Worm (Caenorhabditis elegans) whole organism, mixed stage, embryonic: ENCODE data around the gene sri-37.

Experiments
- M03D4.4 ChIP-seq: sonication (generic microtip); optimal IDR thresholded peaks from 2 replicates; lab custom pipeline; 2017; ENCODE audit warnings: mild to moderate bottlenecking, missing genetic modification characterization, missing compliant biosample characterization
- blmp-1 ChIP-seq: fragments of 150-350 bp; optimal IDR thresholded peaks from 2 replicates; lab custom pipeline; 2014; ENCODE audit warnings: missing biosample characterization, missing genetic modification characterization
- cnd-1 ChIP-seq: fragments of 200-800 bp; sonication (Bioruptor generic); optimal IDR thresholded peaks from 2 replicates; lab custom pipeline; 2018; ENCODE audit warnings: mild to moderate bottlenecking, missing genetic modification characterization, missing compliant biosample characterization
- drap-1 ChIP-seq: fragments of 200-800 bp; sonication (Bioruptor generic); optimal IDR thresholded peaks from 3 replicates; lab custom pipeline; 2018; ENCODE audit warnings: mild to moderate bottlenecking, missing genetic modification characterization, missing compliant biosample characterization
- elt-1 ChIP-seq: sonication (generic microtip); optimal IDR thresholded peaks from 2 replicates; lab custom pipeline; 2017; ENCODE audit warnings: missing genetic modification characterization, mild to moderate bottlenecking, missing compliant biosample characterization, antibody characterized with exemption, moderate library complexity, borderline replicate concordance; ENCODE audit not compliant: insufficient read depth
- elt-3 ChIP-seq: fragments of 150-350 bp; optimal IDR thresholded peaks from 2 replicates; lab custom pipeline; 2014; ENCODE audit warnings: missing biosample characterization, missing genetic modification characterization
- lin-13 ChIP-seq: fragments of 150-350 bp; optimal IDR thresholded peaks from 2 replicates; lab custom pipeline; 2014; ENCODE audit warnings: missing biosample characterization, missing genetic modification characterization
- nhr-12 ChIP-seq: fragments of 150-350 bp; optimal IDR thresholded peaks from 2 replicates; lab custom pipeline; 2014; ENCODE audit warnings: missing biosample characterization, missing genetic modification characterization
- nhr-2 ChIP-seq: fragments of 150-350 bp; optimal IDR thresholded peaks from 2 replicates; lab custom pipeline; 2014; ENCODE audit warnings: missing biosample characterization, missing genetic modification characterization
- nhr-76 ChIP-seq: sonication (generic microtip); optimal IDR thresholded peaks from 2 replicates; lab custom pipeline; 2017; ENCODE audit warnings: missing biosample characterization, missing genetic modification characterization
- pha-4 ChIP-seq: fragments of 150-350 bp; optimal IDR thresholded peaks from 2 replicates; lab custom pipeline; 2018; ENCODE audit warnings: missing biosample characterization, missing genetic modification reagents, missing genetic modification characterization
- unc-120 ChIP-seq: sonication (generic microtip); optimal IDR thresholded peaks from 2 replicates; lab custom pipeline; 2017; ENCODE audit warnings: missing genetic modification characterization, missing compliant biosample characterization; ENCODE audit not compliant: poor library complexity, severe bottlenecking
- unc-39 ChIP-seq: fragments of 150-350 bp; optimal IDR thresholded peaks from 2 replicates; lab custom pipeline; 2014; ENCODE audit warnings: missing biosample characterization, missing genetic modification characterization
- unc-62 ChIP-seq: fragments of 150-350 bp; optimal IDR thresholded peaks from 2 replicates; lab custom pipeline; 2014; ENCODE audit warnings: missing biosample characterization, missing genetic modification reagents, missing genetic modification characterization

DNA sequence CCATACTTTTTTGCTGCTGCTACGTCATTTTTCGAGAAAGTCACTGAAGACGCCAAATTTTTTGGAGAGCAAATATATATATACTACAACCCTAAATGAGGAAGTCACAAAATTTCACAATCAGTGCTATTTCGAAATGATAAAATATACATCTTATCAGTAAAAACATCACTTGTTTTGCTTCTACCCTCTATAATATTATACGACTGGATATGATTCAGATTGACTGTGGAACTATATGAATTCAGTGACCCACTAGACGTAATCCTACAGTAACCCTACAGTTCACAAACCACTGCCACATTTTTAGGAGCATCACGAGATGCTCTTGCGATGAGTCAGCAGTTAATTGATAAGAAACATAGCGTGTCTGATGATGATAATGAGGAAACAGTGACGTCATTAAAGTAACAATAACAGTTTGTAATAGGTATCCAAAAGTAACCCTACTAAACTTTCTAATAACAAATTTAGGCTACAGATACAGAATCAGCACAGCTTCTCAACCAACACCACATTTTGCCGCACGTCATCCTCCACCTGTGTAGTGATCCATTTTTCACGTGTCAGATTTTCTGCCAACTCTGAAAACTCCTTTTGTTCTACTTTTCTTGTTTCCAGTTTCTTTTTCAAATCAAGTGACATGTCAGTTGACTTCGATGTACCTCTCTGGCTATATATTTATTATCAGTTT is 42.4 kb upstream of the sri-37 start, which contains the start of the genes F33H12.7 and sri-39:
- TF ChIP-seq cnd-1 (tag; lab: Kevin White, UChicago), result no peak
- no peak for TF ChIP-seq drap-1 (GFP tag; lab: Kevin White, UChicago)
- TF ChIP-seq blmp-1 (tag; lab: Kevin White, UChicago), result no peak
- TF ChIP-seq nhr-2 (tag; lab: Kevin White, UChicago), result no peak
- no peak for TF ChIP-seq elt-3 (tag; lab: Kevin White, UChicago)
- no peak for TF ChIP-seq unc-39
- TF ChIP-seq unc-120 (tag; lab: Kevin White, UChicago), result no peak
- TF ChIP-seq elt-1, result no peak
- TF ChIP-seq M03D4.4 (tag; lab: Kevin White, UChicago), result no peak
- no peak for TF ChIP-seq unc-62 (GFP tag; lab: Kevin White, UChicago)
- no peak for TF ChIP-seq pha-4
- no peak for TF ChIP-seq nhr-76 (tag; lab: Kevin White, UChicago)
- TF ChIP-seq nhr-12, result no peak
- no peak for TF ChIP-seq lin-13 (tag; lab: Kevin White, UChicago)
